Worm (Caenorhabditis elegans): ENCODE measurements around the gene grsp-2.

grsp-2 gene

ce11 chrIV:8816029-8816428, at the start of gene grsp-2:
Gene grsp-2, plus strand, starts transcription at chrIV:8816329.
- TF ChIP-seq skn-1 (tag; optimal IDR thresholded peaks at IDR 0.05) (no peak), zfp-3 (GFP tag; conservative IDR thresholded peaks at IDR 0.05) (no peak), nhr-76 (tag; optimal IDR thresholded peaks at IDR 0.05) (no peak), tra-1 (GFP tag; IDR thresholded peaks at IDR 0.05) (no peak), hlh-30 (tag; optimal IDR thresholded peaks at IDR 0.05; ENCODE audit: insufficient read depth) (no peak), aly-2 (tag; optimal IDR thresholded peaks at IDR 0.05) (no peak), nhr-48 (tag; optimal IDR thresholded peaks at IDR 0.05) (no peak), nhr-237 (tag; optimal IDR thresholded peaks at IDR 0.05) (no peak), mdl-1 (tag; optimal IDR thresholded peaks at IDR 0.05) (no peak), dpl-1 (GFP tag; optimal IDR thresholded peaks at IDR 0.05) (no peak), ceh-20 (GFP tag; IDR thresholded peaks at IDR 0.05) (no peak), nhr-10 (tag; optimal IDR thresholded peaks at IDR 0.05) (no peak), unc-62 (GFP tag; optimal IDR thresholded peaks at IDR 0.05 in 1 of 2) (no peak), unc-62 (tag; optimal IDR thresholded peaks at IDR 0.05) (no peak), ces-1 (GFP tag; optimal IDR thresholded peaks at IDR 0.05) (no peak), daf-16 (GFP tag; optimal IDR thresholded peaks at IDR 0.05) (no peak), daf-16 (tag; optimal IDR thresholded peaks at IDR 0.05) (no peak), unc-39 (tag; optimal IDR thresholded peaks at IDR 0.05) (no peak), Y48G9A.11 (GFP tag; IDR thresholded peaks at IDR 0.05) (no peak)

DNA sequence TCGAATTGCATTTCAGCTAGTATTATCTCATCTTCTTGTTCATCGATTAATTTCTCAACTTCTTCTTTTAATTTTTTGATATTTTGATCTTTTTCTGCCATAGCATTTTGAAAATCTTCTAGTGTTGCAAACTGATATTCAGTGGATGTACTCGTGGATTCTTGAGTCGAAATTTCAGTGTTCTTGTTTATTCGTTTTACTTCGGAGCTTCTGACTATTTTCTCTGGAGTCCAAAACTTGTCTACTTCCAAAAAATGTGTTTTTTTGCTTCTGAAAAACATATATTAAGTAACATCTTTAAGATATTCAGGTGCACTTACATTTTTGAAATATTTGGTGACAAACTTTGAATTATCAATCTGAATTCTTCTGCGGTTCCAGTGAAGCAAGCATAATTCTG, 46.6 kb upstream of the grsp-2 start, which contains the start of gene F20C5.5:
F20C5.5 (minus strand) TSS at position 101 of the 400 bp plus-strand sequence.
- TF ChIP-seq spr-1 (tag; optimal IDR thresholded peaks at IDR 0.05) (no peak), aha-1 (tag) (peak; percentile 39)

ce11 chrIV:8772800-8773256, 43.3 kb upstream of the grsp-2 start, which contains the start of gene F20C5.6:
Gene F20C5.6, minus strand, starts transcription at chrIV:8773206.
- TF ChIP-seq pqm-1 (tag; optimal IDR thresholded peaks at IDR 0.05) (no peak), ceh-20 (GFP tag; IDR thresholded peaks at IDR 0.05) (no peak), php-3 (GFP tag; IDR thresholded peaks at IDR 0.05) (no peak), F26F4.8 (GFP tag; conservative IDR thresholded peaks at IDR 0.05) (no peak), madf-5 (GFP tag; IDR thresholded peaks at IDR 0.05) (no peak), nhr-41 (GFP tag; IDR thresholded peaks at IDR 0.05) (no peak), lin-1 (GFP tag; IDR thresholded peaks at IDR 0.05) (no peak), mdl-1 (tag; optimal IDR thresholded peaks at IDR 0.05) (no peak), arid-1 (GFP tag; conservative IDR thresholded peaks at IDR 0.05) (no peak), D1046.2 (GFP tag; IDR thresholded peaks at IDR 0.05) (no peak), lsy-2 (tag; optimal IDR thresholded peaks at IDR 0.05) (no peak), mes-2 (tag; optimal IDR thresholded peaks at IDR 0.05; ENCODE audit: poor library complexity, severe bottlenecking) (no peak), Y5F2A.4 (GFP tag; optimal IDR thresholded peaks at IDR 0.05) (no peak), lin-15B (tag; optimal IDR thresholded peaks at IDR 0.05) (no peak), Y105C5A.15 (GFP tag; IDR thresholded peaks at IDR 0.05) (no peak), skn-1 (tag; optimal IDR thresholded peaks at IDR 0.05) (no peak), ama-1 (optimal IDR thresholded peaks at IDR 0.05) (no peak), nhr-42 (GFP tag; IDR thresholded peaks at IDR 0.05) (no peak)

ce11 chrIV:8778045-8778444, 38.1 kb upstream of the grsp-2 start, which contains the start of gene C33D9.6:
Gene C33D9.6, minus strand, starts transcription at chrIV:8778145.
- TF ChIP-seq ces-1 (GFP tag; optimal IDR thresholded peaks at IDR 0.05) = no peak
- TF ChIP-seq aha-1 (tag) = peak; percentile 50

DNA sequence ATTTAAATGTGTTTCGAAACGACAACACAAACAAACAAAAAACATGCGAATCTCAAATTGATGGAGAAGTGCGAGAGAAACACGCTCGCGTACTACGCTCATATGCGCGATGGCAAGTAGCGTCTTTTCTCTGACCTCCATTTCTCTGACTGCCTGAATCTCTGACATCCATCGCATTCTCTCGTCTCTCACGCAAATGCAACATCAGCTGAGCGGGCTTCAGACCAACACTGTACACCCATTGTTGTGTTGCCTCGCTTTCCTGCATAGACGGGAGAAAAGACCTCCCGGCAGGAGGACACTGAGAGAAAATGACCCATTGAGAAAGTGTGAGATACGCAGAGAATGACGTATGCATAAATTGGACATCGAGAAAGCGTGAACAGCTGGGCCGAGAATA, 34.0 kb upstream of the grsp-2 start:
- TF ChIP-seq saeg-2 (GFP tag; IDR thresholded peaks at IDR 0.05) (no peak), aha-1 (tag) (peak; percentile 94), pqm-1 (tag; optimal IDR thresholded peaks at IDR 0.05) (peak; percentile 42), rbr-2 (tag; optimal IDR thresholded peaks at IDR 0.05) (peak; percentile 70), ztf-11 (tag; optimal IDR thresholded peaks at IDR 0.05) (no peak), R02D3.7 (tag; optimal IDR thresholded peaks at IDR 0.05) (no peak), nhr-42 (GFP tag; IDR thresholded peaks at IDR 0.05) (no peak), set-16 (GFP tag; IDR thresholded peaks at IDR 0.05) (no peak; the same call in 1 of the 2 replicates), jun-1 (tag; optimal IDR thresholded peaks at IDR 0.05) (peak; percentile 11), nhr-77 (tag; optimal IDR thresholded peaks at IDR 0.05) (peak; percentile 81), dve-1 (tag; optimal IDR thresholded peaks at IDR 0.05; ENCODE audit: insufficient read depth) (peak; percentile 85), daf-16 (GFP tag; optimal IDR thresholded peaks at IDR 0.05) (no peak), daf-16 (tag; optimal IDR thresholded peaks at IDR 0.05) (peak; percentile 75), ztf-7 (tag; optimal IDR thresholded peaks at IDR 0.05) (no peak), dpl-1 (GFP tag; optimal IDR thresholded peaks at IDR 0.05) (peak; percentile 37), hlh-11 (tag; optimal IDR thresholded peaks at IDR 0.05) (peak; percentile 98)

Measured in whole organism, L4 larva.